Worm (Caenorhabditis elegans) whole organism, L3 larva: Measurements from ENCODE around the gene gtf-2F2.

ENCODE experiments used
- R02D3.7 ChIP-seq: fragments of 150-350 bp; optimal IDR thresholded peaks from 2 replicates; lab custom pipeline; 2014; ENCODE audit warnings: missing biosample characterization, missing genetic modification characterization
- aly-2 ChIP-seq: fragments of 150-350 bp; optimal IDR thresholded peaks from 2 replicates; lab custom pipeline; 2014; ENCODE audit warnings: missing biosample characterization, missing genetic modification characterization
- ceh-82 ChIP-seq: fragments of 150-350 bp; optimal IDR thresholded peaks from 2 replicates; lab custom pipeline; 2014; ENCODE audit warnings: missing biosample characterization, missing genetic modification characterization
- daf-12 ChIP-seq: fragments of 150-350 bp; optimal IDR thresholded peaks from 2 replicates; lab custom pipeline; 2014; ENCODE audit warnings: missing biosample characterization, missing genetic modification reagents, missing genetic modification characterization
- fkh-2 ChIP-seq: fragments of 150-350 bp; optimal IDR thresholded peaks from 2 replicates; lab custom pipeline; 2014; ENCODE audit warnings: missing biosample characterization, missing genetic modification reagents, missing genetic modification characterization
- fos-1 ChIP-seq: fragments of 150-350 bp; optimal IDR thresholded peaks from 2 replicates; lab custom pipeline; 2014; ENCODE audit warnings: missing biosample characterization, missing genetic modification characterization
- hmg-11 ChIP-seq: sonication (generic microtip); optimal IDR thresholded peaks from 2 replicates; lab custom pipeline; 2016; ENCODE audit warnings: missing genetic modification characterization, missing compliant biosample characterization
- nfya-1 ChIP-seq: sonication (generic microtip); optimal IDR thresholded peaks from 2 replicates; lab custom pipeline; 2017; ENCODE audit warnings: missing genetic modification characterization, mild to moderate bottlenecking, missing compliant biosample characterization, antibody characterized with exemption, moderate library complexity; ENCODE audit not compliant: insufficient read depth
- nhr-12 ChIP-seq: fragments of 150-350 bp; optimal IDR thresholded peaks from 2 replicates; lab custom pipeline; 2014; ENCODE audit warnings: missing biosample characterization, missing genetic modification characterization
- skn-1 ChIP-seq: fragments of 150-350 bp; optimal IDR thresholded peaks from 2 replicates; lab custom pipeline; 2014; ENCODE audit warnings: missing biosample characterization, missing genetic modification characterization

DNA sequence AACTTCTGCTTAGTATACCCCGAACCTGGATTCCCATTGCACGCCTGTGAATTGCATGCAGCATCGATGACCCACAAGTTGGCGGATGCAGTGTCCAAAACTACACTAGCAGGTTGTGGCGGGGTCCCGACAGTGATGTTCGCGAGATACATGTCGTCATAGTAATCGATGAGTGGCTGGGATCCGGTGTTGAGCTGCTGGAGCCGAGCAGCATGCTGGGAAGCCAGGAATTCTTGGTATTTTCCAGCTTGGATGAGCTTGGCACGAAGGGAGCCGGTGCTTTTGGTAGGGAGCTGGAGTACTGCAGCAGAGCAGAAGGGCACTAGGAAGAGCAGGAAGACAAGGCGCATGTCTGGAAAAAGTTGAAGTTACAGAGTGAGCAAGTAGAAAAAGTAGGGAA, 48.5 kb downstream of the gtf-2F2 start, which contains the start of gene asp-16:
- TF ChIP-seq nhr-12 (no peak), aly-2 (no peak), nfya-1 (tag; lab: Kevin White, UChicago) (no peak), hmg-11 (tag; lab: Kevin White, UChicago) (no peak), fkh-2 (tag; lab: Kevin White, UChicago) (no peak), skn-1 (no peak), fos-1 (tag; lab: Kevin White, UChicago) (no peak), daf-12 (tag; lab: Kevin White, UChicago) (no peak), ceh-82 (tag; lab: Kevin White, UChicago) (no peak), R02D3.7 (tag; lab: Kevin White, UChicago) (no peak)
